Fruit fly (Drosophila melanogaster) whole organism, embryonic: ENCODE measurements around the gene hale.

Experiments
- Asciz ChIP-seq: fragments of 200-800 bp; sonication (Bioruptor generic); optimal IDR thresholded peaks from 2 replicates; lab custom pipeline; 2017; ENCODE audit warnings: missing biosample characterization, mild to moderate bottlenecking, missing genetic modification characterization, missing genetic modification reagents
- Atf-2 ChIP-seq: fragments of 200-800 bp; sonication (Bioruptor generic); optimal IDR thresholded peaks from 2 replicates; lab custom pipeline; 2016; ENCODE audit warnings: missing biosample characterization, missing genetic modification characterization
- B-H2 ChIP-seq: fragments of 200-800 bp; sonication (Bioruptor generic); optimal IDR thresholded peaks from 2 replicates; lab custom pipeline; 2018; ENCODE audit warnings: missing biosample characterization, mild to moderate bottlenecking, missing genetic modification characterization
- BEAF-32 ChIP-seq: fragments of 200-800 bp; sonication (Bioruptor generic); optimal IDR thresholded peaks from 3 replicates; lab custom pipeline; 2017; ENCODE audit warnings: missing biosample characterization, missing genetic modification characterization, mild to moderate bottlenecking, moderate library complexity, missing genetic modification reagents
- CG12942 ChIP-seq: fragments of 200-800 bp; sonication (Bioruptor generic); optimal IDR thresholded peaks from 3 replicates; lab custom pipeline; 2016; ENCODE audit warnings: missing biosample characterization, missing genetic modification characterization
- CG16813 ChIP-seq: fragments of 200-800 bp; sonication (Bioruptor generic); IDR thresholded peaks from 3 replicates; pipeline ENCODE4 v1.3.6; 2022; ENCODE audit warnings: missing biosample characterization, missing genetic modification characterization; ENCODE audit not compliant: partially characterized antibody
- CG31224 ChIP-seq: fragments of 200-800 bp; sonication (Bioruptor generic); IDR thresholded peaks from 2 replicates; pipeline ENCODE4 v1.3.6; 2022; ENCODE audit warnings: missing biosample characterization, missing genetic modification characterization
- CG3163 ChIP-seq: fragments of 200-800 bp; sonication (Bioruptor generic); optimal IDR thresholded peaks from 3 replicates; lab custom pipeline; 2016; ENCODE audit warnings: missing biosample characterization, missing genetic modification characterization
- CG3407 ChIP-seq: fragments of 200-800 bp; sonication (Bioruptor generic); optimal IDR thresholded peaks from 2 replicates; lab custom pipeline; 2018; ENCODE audit warnings: missing biosample characterization, mild to moderate bottlenecking, missing genetic modification characterization
- CG3847 ChIP-seq: fragments of 200-800 bp; sonication (Bioruptor generic); IDR thresholded peaks from 2 replicates; pipeline ENCODE4 v1.3.6; 2022; ENCODE audit warnings: missing biosample characterization, missing genetic modification characterization
- CG4820 ChIP-seq: fragments of 200-800 bp; sonication (Bioruptor generic); optimal IDR thresholded peaks from 3 replicates; lab custom pipeline; 2016; ENCODE audit warnings: missing biosample characterization, missing genetic modification characterization
- CG6683 ChIP-seq: fragments of 200-800 bp; sonication (Bioruptor generic); optimal IDR thresholded peaks from 2 replicates; lab custom pipeline; 2017; ENCODE audit warnings: missing biosample characterization, mild to moderate bottlenecking, missing genetic modification characterization, missing genetic modification reagents
- CG7839 ChIP-seq: fragments of 200-800 bp; sonication (Bioruptor generic); optimal IDR thresholded peaks from 3 replicates; lab custom pipeline; 2018; ENCODE audit warnings: missing biosample characterization, mild to moderate bottlenecking, missing genetic modification characterization, moderate library complexity
- CG7987 ChIP-seq: fragments of 200-800 bp; sonication (Bioruptor generic); optimal IDR thresholded peaks from 2 replicates; lab custom pipeline; 2018; ENCODE audit warnings: missing biosample characterization, mild to moderate bottlenecking, missing genetic modification characterization, moderate library complexity
- CG8359 ChIP-seq: fragments of 200-800 bp; sonication (Bioruptor generic); optimal IDR thresholded peaks from 2 replicates; lab custom pipeline; 2017; ENCODE audit warnings: missing biosample characterization, mild to moderate bottlenecking, missing genetic modification characterization, borderline replicate concordance
- CG8388 ChIP-seq: fragments of 200-800 bp; sonication (Bioruptor generic); optimal IDR thresholded peaks from 2 replicates; lab custom pipeline; 2019; ENCODE audit warnings: missing biosample characterization, mild to moderate bottlenecking, missing genetic modification characterization, moderate library complexity
- CHES-1-like ChIP-seq: fragments of 200-800 bp; sonication (Bioruptor generic); optimal IDR thresholded peaks from 2 replicates; lab custom pipeline; 2016; ENCODE audit warnings: missing biosample characterization, missing genetic modification characterization
- CTCF ChIP-seq: fragments of 200-800 bp; sonication (Bioruptor generic); optimal IDR thresholded peaks from 2 replicates; lab custom pipeline; 2017; ENCODE audit warnings: missing biosample characterization, mild to moderate bottlenecking, missing genetic modification characterization, moderate library complexity
- Dad ChIP-seq: fragments of 200-800 bp; sonication (Bioruptor generic); optimal IDR thresholded peaks from 3 replicates; lab custom pipeline; 2016; ENCODE audit warnings: missing biosample characterization, missing genetic modification characterization
- Doc2 ChIP-seq: fragments of 200-800 bp; sonication (Bioruptor generic); IDR thresholded peaks from 2 replicates; pipeline ENCODE4 v1.3.6; 2022; ENCODE audit warnings: missing biosample characterization, missing genetic modification characterization
- MBD-R2 ChIP-seq: fragments of 200-800 bp; sonication (Bioruptor generic); IDR thresholded peaks from 2 replicates; pipeline ENCODE4 v1.3.6; 2022; ENCODE audit warnings: missing biosample characterization, missing genetic modification characterization
- MTF-1 ChIP-seq: fragments of 200-800 bp; sonication (Bioruptor generic); optimal IDR thresholded peaks from 2 replicates; lab custom pipeline; 2018; ENCODE audit warnings: missing biosample characterization, mild to moderate bottlenecking, missing genetic modification characterization, borderline replicate concordance
- Med ChIP-seq: fragments of 200-800 bp; sonication (Bioruptor generic); peaks from one replicate; lab custom pipeline; 2016; ENCODE audit warnings: missing biosample characterization, missing genetic modification characterization, mild to moderate bottlenecking, inconsistent platforms, moderate library complexity
- Mrtf ChIP-seq: fragments of 200-800 bp; sonication (Bioruptor generic); IDR thresholded peaks from 3 replicates; pipeline ENCODE4 v1.3.6; 2022; ENCODE audit warnings: missing biosample characterization, missing genetic modification characterization
- NC2α ChIP-seq: fragments of 200-800 bp; sonication (Bioruptor generic); optimal IDR thresholded peaks from 2 replicates; lab custom pipeline; 2016; ENCODE audit warnings: missing biosample characterization, missing genetic modification characterization
- Optix ChIP-seq: fragments of 200-800 bp; sonication (Bioruptor generic); IDR thresholded peaks from 3 replicates; pipeline ENCODE4 v1.3.6; 2022; ENCODE audit warnings: missing biosample characterization, missing genetic modification characterization
- Ravus ChIP-seq: fragments of 200-800 bp; sonication (Bioruptor generic); IDR thresholded peaks from 2 replicates; pipeline ENCODE4 v1.3.6; 2022; ENCODE audit warnings: missing biosample characterization, missing genetic modification characterization
- Six4 ChIP-seq: fragments of 200-800 bp; sonication (Bioruptor generic); optimal IDR thresholded peaks from 2 replicates; lab custom pipeline; 2016; ENCODE audit warnings: missing biosample characterization, missing genetic modification characterization
- Taf1 ChIP-seq: fragments of 200-800 bp; sonication (Bioruptor generic); IDR thresholded peaks from 2 replicates; pipeline ENCODE4 v1.3.6; 2022; ENCODE audit warnings: missing biosample characterization, missing genetic modification characterization
- Xrp1 ChIP-seq: fragments of 200-800 bp; sonication (Bioruptor generic); IDR thresholded peaks from 2 replicates; pipeline ENCODE4 v1.3.6; 2022; ENCODE audit warnings: missing biosample characterization, missing genetic modification characterization
- al ChIP-seq: fragments of 200-800 bp; sonication (Bioruptor generic); IDR thresholded peaks from 2 replicates; pipeline ENCODE4 v1.3.6; 2022; ENCODE audit warnings: missing biosample characterization, missing genetic modification characterization
- amos ChIP-seq: fragments of 200-800 bp; sonication (Bioruptor generic); IDR thresholded peaks from 2 replicates; pipeline ENCODE4 v1.3.6; 2022; ENCODE audit warnings: missing biosample characterization, missing genetic modification characterization; ENCODE audit not compliant: partially characterized antibody
- aop ChIP-seq: fragments of 200-800 bp; sonication (Bioruptor generic); IDR thresholded peaks from 2 replicates; pipeline ENCODE4 v1.3.6; 2022; ENCODE audit warnings: missing biosample characterization, missing genetic modification characterization
- bigmax ChIP-seq: fragments of 200-800 bp; sonication (Bioruptor generic); optimal IDR thresholded peaks from 2 replicates; lab custom pipeline; 2018; ENCODE audit warnings: missing biosample characterization, mild to moderate bottlenecking, missing genetic modification characterization
- bsh ChIP-seq, 2 experiments: fragments of 200-800 bp; sonication (Bioruptor generic); optimal IDR thresholded peaks; 2 replicates each; lab custom pipeline; 2017 to 2018; ENCODE audit warnings: mild to moderate bottlenecking in 2 of 2, missing biosample characterization in 2 of 2, missing genetic modification characterization in 2 of 2, moderate library complexity in 1 of 2
- cas ChIP-seq: fragments of 200-800 bp; sonication (Bioruptor generic); IDR thresholded peaks from 2 replicates; pipeline ENCODE4 v1.3.6; 2022; ENCODE audit warnings: missing biosample characterization, missing genetic modification characterization
- cato ChIP-seq: fragments of 200-800 bp; sonication (Bioruptor generic); optimal IDR thresholded peaks from 2 replicates; lab custom pipeline; 2016; ENCODE audit warnings: missing biosample characterization, missing genetic modification characterization, borderline replicate concordance
- en ChIP-seq: fragments of 200-800 bp; sonication (Bioruptor generic); optimal IDR thresholded peaks from 2 replicates; lab custom pipeline; 2016; ENCODE audit warnings: missing biosample characterization, missing genetic modification characterization
- eyg ChIP-seq: fragments of 200-800 bp; sonication (Bioruptor generic); optimal IDR thresholded peaks from 3 replicates; lab custom pipeline; 2016; ENCODE audit warnings: missing biosample characterization, missing genetic modification characterization
- gsb-n ChIP-seq: fragments of 200-800 bp; sonication (Bioruptor generic); optimal IDR thresholded peaks from 3 replicates; lab custom pipeline; 2018; ENCODE audit warnings: missing biosample characterization, mild to moderate bottlenecking, missing genetic modification characterization
- hbn ChIP-seq: fragments of 200-800 bp; sonication (Bioruptor generic); IDR thresholded peaks from 2 replicates; pipeline ENCODE4 v1.3.6; 2022; ENCODE audit warnings: missing biosample characterization, missing genetic modification characterization; ENCODE audit not compliant: partially characterized antibody
- pho ChIP-seq: fragments of 200-800 bp; sonication (Bioruptor generic); optimal IDR thresholded peaks from 2 replicates; lab custom pipeline; 2016; ENCODE audit warnings: missing biosample characterization, missing genetic modification characterization
- row ChIP-seq: fragments of 200-800 bp; sonication (Bioruptor generic); IDR thresholded peaks from 3 replicates; pipeline ENCODE4 v1.3.6; 2022; ENCODE audit warnings: missing biosample characterization, missing genetic modification characterization
- run ChIP-seq: fragments of 200-800 bp; sonication (Bioruptor generic); optimal IDR thresholded peaks from 3 replicates; lab custom pipeline; 2018; ENCODE audit warnings: missing biosample characterization, mild to moderate bottlenecking, missing genetic modification characterization
- scrt ChIP-seq: fragments of 200-800 bp; sonication (Bioruptor generic); optimal IDR thresholded peaks from 2 replicates; lab custom pipeline; 2018; ENCODE audit warnings: missing biosample characterization, mild to moderate bottlenecking, missing genetic modification characterization, moderate library complexity
- shn ChIP-seq: fragments of 200-800 bp; sonication (Bioruptor generic); optimal IDR thresholded peaks from 3 replicates; lab custom pipeline; 2016; ENCODE audit warnings: missing biosample characterization, missing genetic modification characterization
- sqz ChIP-seq: fragments of 200-800 bp; sonication (Bioruptor generic); optimal IDR thresholded peaks from 3 replicates; lab custom pipeline; 2018; ENCODE audit warnings: missing biosample characterization, mild to moderate bottlenecking, missing genetic modification characterization
- tll ChIP-seq, 2 experiments: fragments of 200-800 bp in 1 of 2; fragments of >200 bp in 1 of 2; sonication (Bioruptor generic) in 1 of 2; optimal IDR thresholded peaks; 2 replicates each; lab custom pipeline; 2017 to 2019; ENCODE audit warnings: missing biosample characterization in 2 of 2, missing genetic modification characterization in 2 of 2, mild to moderate bottlenecking in 1 of 2, moderate library complexity in 1 of 2
- tna ChIP-seq: fragments of 200-800 bp; sonication (Bioruptor generic); IDR thresholded peaks from 2 replicates; pipeline ENCODE4 v1.3.6; 2022; ENCODE audit warnings: missing biosample characterization, missing genetic modification characterization; ENCODE audit not compliant: partially characterized antibody
- vnd ChIP-seq: fragments of 200-800 bp; sonication (Bioruptor generic); IDR thresholded peaks from 3 replicates; pipeline ENCODE4 v1.3.6; 2022; ENCODE audit warnings: missing biosample characterization, missing genetic modification characterization; ENCODE audit not compliant: partially characterized antibody
- wek ChIP-seq: fragments of 200-800 bp; sonication (Bioruptor generic); optimal IDR thresholded peaks from 3 replicates; lab custom pipeline; 2018; ENCODE audit warnings: missing biosample characterization, mild to moderate bottlenecking, missing genetic modification characterization, moderate library complexity

hale gene

DNA sequence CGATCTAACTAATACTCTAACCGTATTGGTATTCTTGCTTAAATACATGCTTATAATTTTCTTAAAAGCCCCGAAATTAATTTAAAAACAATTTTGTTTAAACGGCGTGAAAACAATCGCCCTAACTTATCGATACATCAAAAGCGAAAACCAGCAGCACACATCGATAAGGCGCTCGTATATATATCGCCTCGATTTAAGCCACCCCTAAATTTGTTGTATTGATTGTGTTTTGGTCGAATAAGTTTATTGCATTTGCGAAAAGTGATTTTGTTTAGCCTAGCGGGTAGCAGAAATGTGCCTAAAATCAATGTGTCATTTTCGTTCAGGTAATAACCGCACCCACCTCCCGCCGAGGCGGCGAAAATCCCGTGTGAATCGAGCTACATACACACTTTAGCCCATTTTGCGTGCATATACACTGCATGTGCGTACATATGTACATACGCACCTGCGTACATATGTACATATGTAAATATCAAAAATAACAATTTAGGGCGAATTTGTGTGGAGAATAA is 6.1 kb upstream of the hale start, which contains the start of the genes CG7646 and Nca (continued):
- TF ChIP-seq tna (GFP tag; lab: Robert Waterston, UW) (peak; percentile 87), Asciz (no peak), en (GFP tag; lab: Kevin White, UChicago) (no peak), vnd (GFP tag; lab: Robert Waterston, UW) (peak; percentile 90), scrt (no peak), hbn (peak; percentile 85), cato (GFP tag; lab: Kevin White, UChicago) (no peak), CG4820 (GFP tag; lab: Kevin White, UChicago) (no peak), CG3847 (GFP tag; lab: Robert Waterston, UW) (no peak), CG31224 (GFP tag; lab: Robert Waterston, UW) (no peak), run (no peak), CG12942 (GFP tag; lab: Kevin White, UChicago) (no peak), bigmax (GFP tag; lab: Kevin White, UChicago) (no peak), bsh (GFP tag; optimal IDR thresholded peaks at IDR 0.05; lab: Kevin White, UChicago) (no peak), Ravus (GFP tag; lab: Robert Waterston, UW) (no peak), CG6683 (no peak), CG3163 (no peak), CG8388 (no peak), amos (peak; percentile 96), Taf1 (GFP tag; lab: Robert Waterston, UW) (no peak), Doc2 (GFP tag; lab: Robert Waterston, UW) (no peak), Dad (GFP tag; lab: Kevin White, UChicago) (peak; percentile 16), CG3407 (GFP tag; lab: Kevin White, UChicago) (no peak), CHES-1-like (GFP tag; lab: Kevin White, UChicago) (peak; percentile 39), CTCF (peak; percentile 28), gsb-n (tag; lab: Kevin White, UChicago) (no peak), Mrtf (no peak), BEAF-32 (peak; percentile 90), MBD-R2 (GFP tag; lab: Robert Waterston, UW) (peak; percentile 60), NC2α (GFP tag; lab: Kevin White, UChicago) (no peak), al (GFP tag; lab: Robert Waterston, UW) (no peak), CG7839 (tag; lab: Kevin White, UChicago) (no peak), Atf-2 (GFP tag; lab: Kevin White, UChicago) (no peak), CG7987 (GFP tag; lab: Kevin White, UChicago) (peak; percentile 4), row (peak; percentile 50; the same call in 1 of the 3 replicates), eyg (no peak), Six4 (no peak), B-H2 (GFP tag; lab: Kevin White, UChicago) (no peak), cas (GFP tag; lab: Robert Waterston, UW) (no peak), CG16813 (GFP tag; lab: Robert Waterston, UW) (peak; percentile 91), CG8359 (GFP tag; lab: Kevin White, UChicago) (no peak), aop (GFP tag; lab: Robert Waterston, UW) (no peak), sqz (GFP tag; lab: Kevin White, UChicago) (no peak), shn (GFP tag; lab: Kevin White, UChicago) (no peak), pho (GFP tag; lab: Kevin White, UChicago) (no peak), MTF-1 (GFP tag; lab: Kevin White, UChicago) (peak; percentile 2), tll (GFP tag; optimal IDR thresholded peaks at IDR 0.05; lab: Kevin White, UChicago) (peak in 1 of 2 experiments; percentile 52), Xrp1 (GFP tag; lab: Robert Waterston, UW) (no peak), Optix (GFP tag; lab: Robert Waterston, UW) (no peak), wek (GFP tag; lab: Kevin White, UChicago) (peak; percentile 75), Med (peak; percentile 59)
